Worm (Caenorhabditis elegans) whole organism, L4 larva: Measurements from ENCODE around the gene ZK632.10.

ENCODE experiments used
- F10B5.3 ChIP-seq: sonication (generic microtip); optimal IDR thresholded peaks from 2 replicates; lab custom pipeline; 2016; ENCODE audit warnings: mild to moderate bottlenecking, missing genetic modification characterization, missing compliant biosample characterization
- F44E2.7 ChIP-seq: fragments of 200-800 bp; sonication (Bioruptor generic); IDR thresholded peaks from 2 replicates; pipeline ENCODE4 v2.1.2; 2022; ENCODE audit warnings: missing genetic modification characterization, missing compliant biosample characterization
- F49E8.2 ChIP-seq: sonication (generic microtip); optimal IDR thresholded peaks from 2 replicates; lab custom pipeline; 2016; ENCODE audit warnings: missing compliant biosample characterization, mild to moderate bottlenecking, missing genetic modification characterization, borderline replicate concordance
- T20F7.1 ChIP-seq: fragments of 200-800 bp; sonication (Bioruptor generic); optimal IDR thresholded peaks from 2 replicates; lab custom pipeline; 2018; ENCODE audit warnings: mild to moderate bottlenecking, missing genetic modification characterization, missing compliant biosample characterization
- T26A8.4 ChIP-seq: fragments of 200-800 bp; sonication (Bioruptor generic); IDR thresholded peaks from 2 replicates; pipeline ENCODE4 v1.3.6; 2022; ENCODE audit warnings: missing genetic modification characterization, missing compliant biosample characterization
- Y48G9A.11 ChIP-seq: fragments of 200-800 bp; sonication (Bioruptor generic); IDR thresholded peaks from 2 replicates; pipeline ENCODE4 v1.3.6; 2022; ENCODE audit warnings: missing genetic modification reagents, missing genetic modification characterization, missing compliant biosample characterization
- Y5F2A.4 ChIP-seq: fragments of 200-800 bp; sonication (Bioruptor generic); optimal IDR thresholded peaks from 2 replicates; lab custom pipeline; 2018; ENCODE audit warnings: mild to moderate bottlenecking, missing genetic modification characterization, missing compliant biosample characterization
- aha-1 ChIP-seq: fragments of 150-350 bp; peaks from one replicate; lab custom pipeline; 2014; ENCODE audit warnings: missing biosample characterization, missing genetic modification characterization
- ama-1 ChIP-seq: fragments of 150-350 bp; optimal IDR thresholded peaks from 2 replicates; lab custom pipeline; 2014; ENCODE audit warnings: inconsistent platforms, mixed read lengths
- ceh-20 ChIP-seq: fragments of 200-800 bp; sonication (Bioruptor generic); IDR thresholded peaks from 2 replicates; pipeline ENCODE4 v1.3.6; 2022; ENCODE audit warnings: missing genetic modification reagents, missing genetic modification characterization, missing compliant biosample characterization
- ceh-28 ChIP-seq: fragments of 150-350 bp; optimal IDR thresholded peaks from 2 replicates; lab custom pipeline; 2014; ENCODE audit warnings: missing biosample characterization, missing genetic modification reagents, missing genetic modification characterization
- daf-12 ChIP-seq: fragments of 150-350 bp; optimal IDR thresholded peaks from 2 replicates; lab custom pipeline; 2014; ENCODE audit warnings: missing biosample characterization, missing genetic modification reagents, missing genetic modification characterization
- dve-1 ChIP-seq: sonication (generic microtip); optimal IDR thresholded peaks from 2 replicates; lab custom pipeline; 2017; ENCODE audit warnings: antibody characterized with exemption, mild to moderate bottlenecking, missing genetic modification characterization, missing compliant biosample characterization; ENCODE audit not compliant: insufficient read depth
- egl-43 ChIP-seq: fragments of 200-800 bp; sonication (Bioruptor generic); IDR thresholded peaks from 2 replicates; pipeline ENCODE4 v1.3.6; 2022; ENCODE audit warnings: missing genetic modification reagents, missing genetic modification characterization, missing compliant biosample characterization
- hlh-11 ChIP-seq: fragments of 200-800 bp; sonication (Bioruptor generic); optimal IDR thresholded peaks from 2 replicates; lab custom pipeline; 2018; ENCODE audit warnings: mild to moderate bottlenecking, missing genetic modification characterization, missing compliant biosample characterization
- hlh-30 ChIP-seq: sonication (generic microtip); optimal IDR thresholded peaks from 2 replicates; lab custom pipeline; 2017; ENCODE audit warnings: antibody characterized with exemption, mild to moderate bottlenecking, missing genetic modification characterization, missing compliant biosample characterization; ENCODE audit not compliant: insufficient read depth
- hmg-1.1 ChIP-seq: fragments of 200-800 bp; sonication (Bioruptor generic); IDR thresholded peaks from 2 replicates; pipeline ENCODE4 v1.3.6; 2022; ENCODE audit warnings: missing genetic modification reagents, missing genetic modification characterization, missing compliant biosample characterization
- lin-13 ChIP-seq: fragments of 150-350 bp; optimal IDR thresholded peaks from 2 replicates; lab custom pipeline; 2014; ENCODE audit warnings: missing biosample characterization, missing genetic modification reagents, missing genetic modification characterization
- lsy-2 ChIP-seq, 2 experiments: fragments of 150-350 bp in 1 of 2; sonication (generic microtip) in 1 of 2; optimal IDR thresholded peaks; 2 replicates each; lab custom pipeline; 2014 to 2017; ENCODE audit warnings: missing biosample characterization in 2 of 2, missing genetic modification characterization in 2 of 2
- mdl-1 ChIP-seq, 2 experiments: fragments of 150-350 bp in 1 of 2; sonication (generic microtip) in 1 of 2; optimal IDR thresholded peaks; 2 replicates each; lab custom pipeline; 2014 to 2017; ENCODE audit warnings: missing biosample characterization in 2 of 2, missing genetic modification characterization in 2 of 2
- mdt-29 ChIP-seq: fragments of 200-800 bp; sonication (Bioruptor generic); IDR thresholded peaks from 2 replicates; pipeline ENCODE4 v1.3.6; 2022; ENCODE audit warnings: missing genetic modification reagents, missing genetic modification characterization, missing compliant biosample characterization
- mep-1 ChIP-seq: fragments of 150-350 bp; sonication (generic microtip); optimal IDR thresholded peaks from 3 replicates; lab custom pipeline; 2014; ENCODE audit warnings: missing biosample characterization, missing genetic modification characterization
- mes-2 ChIP-seq: sonication (generic microtip); optimal IDR thresholded peaks from 2 replicates; lab custom pipeline; 2016; ENCODE audit warnings: missing genotype, mild to moderate bottlenecking, missing genetic modification characterization, missing compliant biosample characterization; ENCODE audit not compliant: poor library complexity, severe bottlenecking
- mxl-3 ChIP-seq: fragments of 200-800 bp; sonication (Bioruptor generic); optimal IDR thresholded peaks from 2 replicates; lab custom pipeline; 2018; ENCODE audit warnings: mild to moderate bottlenecking, missing genetic modification characterization, missing compliant biosample characterization
- nhr-10 ChIP-seq: fragments of 150-350 bp; optimal IDR thresholded peaks from 2 replicates; lab custom pipeline; 2014; ENCODE audit warnings: missing biosample characterization, missing genetic modification characterization
- nhr-11 ChIP-seq: fragments of 150-350 bp; optimal IDR thresholded peaks from 2 replicates; lab custom pipeline; 2014; ENCODE audit warnings: missing biosample characterization, missing genetic modification characterization
- nhr-237 ChIP-seq: sonication (generic microtip); optimal IDR thresholded peaks from 2 replicates; lab custom pipeline; 2017; ENCODE audit warnings: missing biosample characterization, missing genetic modification characterization
- nhr-25 ChIP-seq: sonication (generic microtip); optimal IDR thresholded peaks from 2 replicates; lab custom pipeline; 2017; ENCODE audit warnings: missing genetic modification characterization, mild to moderate bottlenecking, missing compliant biosample characterization, antibody characterized with exemption, moderate library complexity, borderline replicate concordance; ENCODE audit not compliant: insufficient read depth
- nhr-28 ChIP-seq: fragments of 150-350 bp; optimal IDR thresholded peaks from 2 replicates; lab custom pipeline; 2014; ENCODE audit warnings: missing biosample characterization, missing genetic modification characterization
- nhr-42 ChIP-seq: fragments of 200-800 bp; sonication (Bioruptor generic); IDR thresholded peaks from 2 replicates; pipeline ENCODE4 v1.3.6; 2022; ENCODE audit warnings: missing genetic modification characterization, missing compliant biosample characterization
- nhr-48 ChIP-seq: sonication (generic microtip); optimal IDR thresholded peaks from 2 replicates; lab custom pipeline; 2016; ENCODE audit warnings: mild to moderate bottlenecking, missing genetic modification characterization, missing compliant biosample characterization
- nhr-6 ChIP-seq: fragments of 150-350 bp; optimal IDR thresholded peaks from 2 replicates; lab custom pipeline; 2014; ENCODE audit warnings: missing biosample characterization, missing genetic modification characterization
- nhr-76 ChIP-seq: fragments of 150-350 bp; optimal IDR thresholded peaks from 2 replicates; lab custom pipeline; 2014; ENCODE audit warnings: missing biosample characterization, missing genetic modification characterization
- nhr-77 ChIP-seq: fragments of 150-350 bp; optimal IDR thresholded peaks from 2 replicates; lab custom pipeline; 2014; ENCODE audit warnings: missing biosample characterization, missing genetic modification characterization
- pha-4 ChIP-seq, 2 experiments: fragments of 150-350 bp in 1 of 2; fragments of 200-800 bp in 1 of 2; sonication (Bioruptor generic) in 1 of 2; IDR thresholded peaks in 1 of 2; optimal IDR thresholded peaks in 1 of 2; 2 replicates each; pipeline versions ENCODE4 v1.3.6 to Lab custom; 2014 to 2022; ENCODE audit warnings: missing genetic modification characterization in 2 of 2, missing genetic modification reagents in 2 of 2, missing biosample characterization in 1 of 2, missing compliant biosample characterization in 1 of 2
- rbr-2 ChIP-seq: sonication (generic microtip); optimal IDR thresholded peaks from 2 replicates; lab custom pipeline; 2016; ENCODE audit warnings: missing genotype, missing genetic modification characterization, missing compliant biosample characterization
- saeg-2 ChIP-seq: fragments of 200-800 bp; sonication (Bioruptor generic); IDR thresholded peaks from 2 replicates; pipeline ENCODE4 v1.3.6; 2022; ENCODE audit warnings: missing genetic modification reagents, missing genetic modification characterization, missing compliant biosample characterization
- set-16 ChIP-seq: fragments of 200-800 bp; sonication (Bioruptor generic); IDR thresholded peaks from 2 replicates; pipeline ENCODE4 v1.3.6; 2022; ENCODE audit warnings: missing genetic modification reagents, missing genetic modification characterization, missing compliant biosample characterization
- unc-130 ChIP-seq: sonication (generic microtip); optimal IDR thresholded peaks from 2 replicates; lab custom pipeline; 2016; ENCODE audit warnings: missing genetic modification reagents, missing genetic modification characterization, missing compliant biosample characterization
- unc-62 ChIP-seq, 3 experiments: fragments of 150-350 bp in 1 of 3; sonication (generic microtip); optimal IDR thresholded peaks in 2 of 3; peaks in 1 of 3; 1 replicate in 1 of 3; 2 replicates in 2 of 3; lab custom pipeline; 2014 to 2017; ENCODE audit warnings: missing biosample characterization in 3 of 3, missing genetic modification characterization in 3 of 3, missing genetic modification reagents in 3 of 3, missing genotype in 1 of 3
- ztf-7 ChIP-seq: fragments of 150-350 bp; optimal IDR thresholded peaks from 2 replicates; lab custom pipeline; 2014; ENCODE audit warnings: missing biosample characterization, missing genetic modification characterization

Gene ZK632.10

DNA sequence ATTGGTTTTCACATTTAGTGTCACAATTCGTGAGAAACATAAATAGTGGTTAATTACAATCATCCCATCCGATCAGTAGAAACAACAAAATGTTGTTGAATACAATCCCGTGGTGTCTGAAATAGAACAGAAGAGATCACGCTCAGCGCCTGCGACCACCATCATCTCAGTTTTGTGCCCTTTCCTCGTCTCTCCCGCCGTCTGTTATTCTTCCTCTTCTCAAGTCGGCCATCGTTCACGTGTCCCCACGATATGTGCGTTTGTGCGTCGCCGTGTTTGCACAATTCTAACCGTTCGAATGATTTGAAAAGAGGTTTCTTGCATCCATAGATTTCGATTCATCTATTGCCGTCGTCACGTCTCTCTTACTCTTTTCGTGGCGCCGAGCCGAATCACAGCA lies 8.8 kb downstream of the ZK632.10 start, which contains the start of gene panl-3 (continued):
- no peak for TF ChIP-seq saeg-2 (GFP tag; lab: Robert Waterston, UW)
- peak; percentile 3 for TF ChIP-seq ama-1 (lab: Kevin White, UChicago)
- TF ChIP-seq ceh-20 (GFP tag; lab: Robert Waterston, UW) = peak; percentile 33; the same call in 1 of the 2 replicates
- TF ChIP-seq nhr-76 = no peak
- TF ChIP-seq hlh-30 (tag; lab: Kevin White, UChicago) = peak; percentile 99
- TF ChIP-seq hmg-1.1 (GFP tag; lab: Robert Waterston, UW) = peak; percentile 80
- peak; percentile 45 for TF ChIP-seq lin-13
- peak; percentile 23; the same call in 1 of the 2 replicates for TF ChIP-seq set-16
- TF ChIP-seq T26A8.4 (GFP tag; lab: Robert Waterston, UW) = 0 out of 2 replicates have a peak, but pooled peaks have one; percentile 52
- peak; percentile 28 for TF ChIP-seq ztf-7 (tag; lab: Kevin White, UChicago)
- TF ChIP-seq nhr-28 (tag; lab: Kevin White, UChicago) = peak; percentile 32
- TF ChIP-seq mep-1 = peak; percentile 63

ce11 chrIII:9817894-9818293 lies 9.6 kb downstream of the ZK632.10 start:
- TF ChIP-seq unc-130 (peak; percentile 34), T20F7.1 (GFP tag; lab: Kevin White, UChicago) (peak; percentile 23), lsy-2 (tag; optimal IDR thresholded peaks at IDR 0.05; lab: Kevin White, UChicago) (peak in 1 of 2 experiments; percentile 79), ceh-20 (GFP tag; lab: Robert Waterston, UW) (no peak)

- TF ChIP-seq hlh-11 = peak; percentile 16
- TF ChIP-seq Y5F2A.4 (GFP tag; lab: Kevin White, UChicago) = no peak
- no peak for TF ChIP-seq pha-4 (GFP tag; IDR thresholded peaks at IDR 0.05; lab: Robert Waterston, UW)
- peak; percentile 58 for TF ChIP-seq pha-4 (tag; optimal IDR thresholded peaks at IDR 0.05; lab: Kevin White, UChicago)
- TF ChIP-seq mes-2 = peak; percentile 41
- peak in 1 of 2 experiments; percentile 31 for TF ChIP-seq mdl-1 (tag; optimal IDR thresholded peaks at IDR 0.05; lab: Kevin White, UChicago)
- no peak for TF ChIP-seq nhr-76
- no peak for TF ChIP-seq nhr-77 (tag; lab: Kevin White, UChicago)
- TF ChIP-seq ceh-28 = peak; percentile 28
- no peak for TF ChIP-seq nhr-237
- TF ChIP-seq egl-43 (GFP tag; lab: Robert Waterston, UW) = peak; percentile 55; the same call in 1 of the 2 replicates
- TF ChIP-seq nhr-25 (tag; lab: Kevin White, UChicago) = no peak
- peak; percentile 63 for TF ChIP-seq nhr-6 (tag; lab: Kevin White, UChicago)
- TF ChIP-seq nhr-10 (tag; lab: Kevin White, UChicago) = no peak
- TF ChIP-seq F49E8.2 (tag; lab: Kevin White, UChicago) = no peak
- TF ChIP-seq F44E2.7 (GFP tag; lab: Robert Waterston, UW) = 0 out of 2 replicates have a peak, but pooled peaks have one; percentile 22
- peak in 1 of 2 experiments; percentile 52 for TF ChIP-seq lsy-2 (tag; optimal IDR thresholded peaks at IDR 0.05; lab: Kevin White, UChicago)
- TF ChIP-seq rbr-2 (tag; lab: Kevin White, UChicago) = peak; percentile 33
- TF ChIP-seq mdt-29 (GFP tag; lab: Robert Waterston, UW) = no peak
- no peak for TF ChIP-seq nhr-48
- TF ChIP-seq mep-1 = peak; percentile 43
- peak; percentile 84 for TF ChIP-seq aha-1 (tag; lab: Kevin White, UChicago)
- TF ChIP-seq unc-62 (GFP tag; optimal IDR thresholded peaks at IDR 0.05 in 1 of 2; lab: Kevin White, UChicago) = no peak
- no peak for TF ChIP-seq unc-62 (tag; optimal IDR thresholded peaks at IDR 0.05; lab: Kevin White, UChicago)
- no peak for TF ChIP-seq unc-130
- no peak for TF ChIP-seq F10B5.3 (tag; lab: Kevin White, UChicago)
- TF ChIP-seq mxl-3 (GFP tag; lab: Kevin White, UChicago) = peak; percentile 45
- TF ChIP-seq Y48G9A.11 (GFP tag; lab: Robert Waterston, UW) = no peak
- TF ChIP-seq nhr-42 = no peak
- TF ChIP-seq daf-12 = no peak
- TF ChIP-seq dve-1 (tag; lab: Kevin White, UChicago) = peak; percentile 22
- peak; percentile 30 for TF ChIP-seq nhr-11 (tag; lab: Kevin White, UChicago)
Observed at ce11 chrIII:9817087-9817612, 10.4 kb downstream of the ZK632.10 start, which contains the start of gene cnx-1. Gene cnx-1, minus strand, starts transcription at chrIII:9817137.
